Worm (Caenorhabditis elegans) whole organism, late embryonic: ENCODE results near the gene M01B2.13.

Experiments used
- C08G9.2 ChIP-seq: sonication (generic microtip); optimal IDR thresholded peaks from 2 replicates; lab custom pipeline; 2016; ENCODE audit warnings: mild to moderate bottlenecking, missing genetic modification characterization, moderate library complexity, missing compliant biosample characterization
- F13H6.1 ChIP-seq: sonication (generic microtip); optimal IDR thresholded peaks from 2 replicates; lab custom pipeline; 2016; ENCODE audit warnings: missing genetic modification characterization, missing compliant biosample characterization
- K02D7.2 ChIP-seq: sonication (generic microtip); optimal IDR thresholded peaks from 2 replicates; lab custom pipeline; 2017; ENCODE audit warnings: mild to moderate bottlenecking, missing genetic modification characterization, missing compliant biosample characterization
- Y22D7AL.16 ChIP-seq: sonication (generic microtip); optimal IDR thresholded peaks from 2 replicates; lab custom pipeline; 2016; ENCODE audit warnings: missing genetic modification characterization, missing compliant biosample characterization
- ahr-1 ChIP-seq: sonication (generic microtip); optimal IDR thresholded peaks from 2 replicates; lab custom pipeline; 2016; ENCODE audit warnings: missing genetic modification characterization, missing compliant biosample characterization
- ceh-19 ChIP-seq: fragments of 200-800 bp; sonication (Bioruptor generic); optimal IDR thresholded peaks from 2 replicates; lab custom pipeline; 2018; ENCODE audit warnings: mild to moderate bottlenecking, missing genetic modification characterization, missing compliant biosample characterization
- ceh-2 ChIP-seq: sonication (generic microtip); optimal IDR thresholded peaks from 2 replicates; lab custom pipeline; 2016; ENCODE audit warnings: missing genotype, missing genetic modification characterization, missing compliant biosample characterization
- ceh-22 ChIP-seq: sonication (generic microtip); optimal IDR thresholded peaks from 2 replicates; lab custom pipeline; 2017; ENCODE audit warnings: missing biosample characterization, missing genetic modification characterization
- ceh-34 ChIP-seq: sonication (generic microtip); optimal IDR thresholded peaks from 2 replicates; lab custom pipeline; 2016; ENCODE audit warnings: mild to moderate bottlenecking, missing genetic modification characterization, missing compliant biosample characterization
- ceh-6 ChIP-seq: fragments of 200-800 bp; sonication (Bioruptor generic); optimal IDR thresholded peaks from 2 replicates; lab custom pipeline; 2018; ENCODE audit warnings: mild to moderate bottlenecking, missing genetic modification characterization, missing compliant biosample characterization
- che-1 ChIP-seq: sonication (generic microtip); optimal IDR thresholded peaks from 2 replicates; lab custom pipeline; 2016; ENCODE audit warnings: mild to moderate bottlenecking, missing genetic modification characterization, missing compliant biosample characterization
- dmd-4 ChIP-seq: sonication (generic microtip); optimal IDR thresholded peaks from 2 replicates; lab custom pipeline; 2016; ENCODE audit warnings: borderline replicate concordance, missing genetic modification characterization, missing compliant biosample characterization
- dve-1 ChIP-seq: sonication (generic microtip); optimal IDR thresholded peaks from 2 replicates; lab custom pipeline; 2017; ENCODE audit warnings: antibody characterized with exemption, mild to moderate bottlenecking, missing genetic modification characterization, missing compliant biosample characterization
- elt-2 ChIP-seq: sonication (generic microtip); optimal IDR thresholded peaks from 2 replicates; lab custom pipeline; 2016; ENCODE audit warnings: missing genetic modification reagents, missing genetic modification characterization, missing compliant biosample characterization
- ets-4 ChIP-seq: sonication (generic microtip); optimal IDR thresholded peaks from 2 replicates; lab custom pipeline; 2016; ENCODE audit warnings: missing genetic modification characterization, missing compliant biosample characterization
- fax-1 ChIP-seq: sonication (generic microtip); optimal IDR thresholded peaks from 2 replicates; lab custom pipeline; 2016; ENCODE audit warnings: missing genotype, missing genetic modification characterization, missing compliant biosample characterization
- fkh-6 ChIP-seq: sonication (generic microtip); optimal IDR thresholded peaks from 2 replicates; lab custom pipeline; 2016; ENCODE audit warnings: missing genetic modification characterization, missing compliant biosample characterization
- hlh-13 ChIP-seq: fragments of 200-800 bp; sonication (Bioruptor generic); optimal IDR thresholded peaks from 2 replicates; lab custom pipeline; 2018; ENCODE audit warnings: mild to moderate bottlenecking, missing genetic modification characterization, missing compliant biosample characterization
- hlh-15 ChIP-seq: sonication (generic microtip); optimal IDR thresholded peaks from 2 replicates; lab custom pipeline; 2016; ENCODE audit warnings: missing genetic modification characterization, missing compliant biosample characterization
- hlh-30 ChIP-seq: sonication (generic microtip); optimal IDR thresholded peaks from 2 replicates; lab custom pipeline; 2017; ENCODE audit warnings: antibody characterized with exemption, missing genetic modification characterization, missing compliant biosample characterization; ENCODE audit not compliant: insufficient read depth
- hlh-6 ChIP-seq: sonication (generic microtip); optimal IDR thresholded peaks from 2 replicates; lab custom pipeline; 2016; ENCODE audit warnings: missing genotype, missing genetic modification characterization, missing compliant biosample characterization
- lim-6 ChIP-seq: sonication (generic microtip); optimal IDR thresholded peaks from 2 replicates; lab custom pipeline; 2016; ENCODE audit warnings: missing genetic modification characterization, missing compliant biosample characterization
- nfya-1 ChIP-seq: sonication (generic microtip); optimal IDR thresholded peaks from 2 replicates; lab custom pipeline; 2017; ENCODE audit warnings: missing genetic modification characterization, mild to moderate bottlenecking, missing compliant biosample characterization, antibody characterized with exemption, moderate library complexity
- nhr-11 ChIP-seq: fragments of 150-350 bp; optimal IDR thresholded peaks from 2 replicates; lab custom pipeline; 2014; ENCODE audit warnings: missing biosample characterization, missing genetic modification characterization
- nhr-232 ChIP-seq: sonication (generic microtip); optimal IDR thresholded peaks from 2 replicates; lab custom pipeline; 2016; ENCODE audit warnings: missing genetic modification characterization, missing compliant biosample characterization
- npax-4 ChIP-seq: sonication (generic microtip); optimal IDR thresholded peaks from 2 replicates; lab custom pipeline; 2016; ENCODE audit warnings: missing genetic modification characterization, missing compliant biosample characterization
- pat-9 ChIP-seq: fragments of 200-800 bp; sonication (Bioruptor generic); optimal IDR thresholded peaks from 2 replicates; lab custom pipeline; 2018; ENCODE audit warnings: mild to moderate bottlenecking, missing genetic modification characterization, moderate library complexity, missing compliant biosample characterization
- pha-2 ChIP-seq: sonication (generic microtip); optimal IDR thresholded peaks from 2 replicates; lab custom pipeline; 2017; ENCODE audit warnings: mild to moderate bottlenecking, missing genetic modification characterization, missing compliant biosample characterization
- pha-4 ChIP-seq: fragments of 150-350 bp; optimal IDR thresholded peaks from 2 replicates; lab custom pipeline; 2018; ENCODE audit warnings: missing biosample characterization, missing genetic modification reagents, missing genetic modification characterization
- pros-1 ChIP-seq: fragments of 150-350 bp; optimal IDR thresholded peaks from 2 replicates; lab custom pipeline; 2014; ENCODE audit warnings: missing biosample characterization, missing genetic modification reagents, missing genetic modification characterization
- ref-2 ChIP-seq: sonication (generic microtip); optimal IDR thresholded peaks from 2 replicates; lab custom pipeline; 2016; ENCODE audit warnings: missing genetic modification characterization, missing compliant biosample characterization
- sdc-2 ChIP-seq: sonication (generic microtip); optimal IDR thresholded peaks from 2 replicates; lab custom pipeline; 2016; ENCODE audit warnings: missing genotype, missing genetic modification characterization, missing compliant biosample characterization
- sox-2 ChIP-seq: fragments of 200-800 bp; sonication (Bioruptor generic); IDR thresholded peaks from 2 replicates; pipeline ENCODE4 v1.3.6; 2022; ENCODE audit warnings: missing genetic modification reagents, missing genetic modification characterization, missing compliant biosample characterization
- tbx-7 ChIP-seq: sonication (generic microtip); optimal IDR thresholded peaks from 2 replicates; lab custom pipeline; 2016; ENCODE audit warnings: missing genotype, missing genetic modification characterization, missing compliant biosample characterization
- unc-42 ChIP-seq: sonication (generic microtip); optimal IDR thresholded peaks from 2 replicates; lab custom pipeline; 2016; ENCODE audit warnings: missing genotype, missing genetic modification characterization, missing compliant biosample characterization
- unc-55 ChIP-seq: sonication (generic microtip); optimal IDR thresholded peaks from 2 replicates; lab custom pipeline; 2017; ENCODE audit warnings: missing biosample characterization, missing genetic modification reagents, missing genetic modification characterization
- unc-86 ChIP-seq: sonication (generic microtip); optimal IDR thresholded peaks from 2 replicates; lab custom pipeline; 2016; ENCODE audit warnings: missing genetic modification characterization, missing compliant biosample characterization
- zip-5 ChIP-seq: sonication (generic microtip); optimal IDR thresholded peaks from 2 replicates; lab custom pipeline; 2016; ENCODE audit warnings: missing genetic modification characterization, missing compliant biosample characterization
- ztf-16 ChIP-seq: sonication (generic microtip); optimal IDR thresholded peaks from 2 replicates; lab custom pipeline; 2017; ENCODE audit warnings: missing genetic modification characterization, missing compliant biosample characterization

M01B2.13 gene

DNA sequence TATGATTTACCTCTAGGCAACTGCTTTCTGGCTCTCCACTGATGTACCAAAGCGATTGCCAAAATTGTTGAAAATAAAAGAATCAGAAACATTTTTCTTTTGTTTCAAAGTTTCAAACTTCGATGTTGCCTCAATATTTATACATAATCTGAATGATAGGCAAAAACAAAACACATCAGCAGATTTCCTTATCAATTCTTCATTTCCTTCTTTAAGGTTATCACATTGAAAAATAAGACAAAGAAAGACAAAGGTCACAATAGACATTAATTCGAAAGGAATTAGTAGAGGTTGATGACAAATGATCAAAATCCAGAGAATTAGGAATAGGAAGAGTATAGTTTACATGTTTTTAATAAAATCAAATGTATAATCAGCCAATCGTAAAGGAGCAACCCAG, 25.3 kb upstream of the M01B2.13 start, which contains the start of gene cyp-34A2:
TSS of gene cyp-34A2 (minus strand) at position 101 of the 400 bp plus-strand sequence.
- no peak for TF ChIP-seq pros-1 (tag; lab: Kevin White, UChicago)
- TF ChIP-seq, all 69 proteins: peak for 0

DNA sequence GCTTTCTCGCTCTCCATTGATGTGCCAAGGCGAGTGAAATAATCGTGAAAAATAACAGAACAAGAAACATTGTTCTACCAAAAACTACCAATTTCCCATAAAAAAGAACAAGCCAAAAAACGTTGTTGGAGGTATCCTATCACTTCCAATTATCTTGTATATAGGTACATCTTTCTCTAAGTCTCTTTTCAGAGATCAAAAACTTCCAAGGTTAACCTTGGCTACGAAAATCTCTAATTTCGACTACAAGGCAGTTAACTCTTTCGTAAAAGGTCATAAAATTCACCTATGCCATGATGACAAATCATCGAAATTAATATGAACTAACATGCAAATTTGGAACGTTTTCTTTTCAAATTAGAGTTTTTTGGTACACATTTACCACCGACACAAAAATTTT, 22.1 kb upstream of the M01B2.13 start, which contains the start of gene cyp-34A1:
TSS of gene cyp-34A1 (minus strand) at position 101 of the 400 bp plus-strand sequence.
- TF ChIP-seq unc-55 (GFP tag; lab: Kevin White, UChicago), result no peak
- no peak for TF ChIP-seq pha-2 (tag; lab: Kevin White, UChicago)
- TF ChIP-seq ahr-1 (tag; lab: Kevin White, UChicago), result no peak
- no peak for TF ChIP-seq F13H6.1 (tag; lab: Kevin White, UChicago)
- no peak for TF ChIP-seq K02D7.2 (tag; lab: Kevin White, UChicago)

DNA sequence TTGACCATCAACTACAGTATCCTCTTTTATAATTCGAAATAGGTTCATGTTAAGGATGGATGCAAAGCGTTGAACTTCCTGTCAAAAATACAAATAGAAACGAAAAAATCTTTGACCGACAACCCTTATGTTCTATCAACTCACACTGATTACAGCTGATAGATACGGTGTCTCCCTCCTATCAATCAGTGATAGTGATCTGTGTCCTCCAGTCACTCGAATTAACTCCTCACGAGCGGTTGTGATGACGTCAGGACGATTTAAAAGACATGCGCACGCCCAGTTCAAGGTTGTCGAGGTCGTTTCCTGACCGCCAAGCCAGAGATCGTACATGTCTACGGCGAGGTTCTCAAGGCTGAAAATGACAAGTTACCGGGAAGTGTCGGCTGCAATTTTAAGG, 20.3 kb upstream of the M01B2.13 start:
- TF ChIP-seq elt-2 (tag; lab: Kevin White, UChicago) (peak; percentile 57), dve-1 (tag; lab: Kevin White, UChicago) (no peak), C08G9.2 (no peak), ztf-16 (tag; lab: Kevin White, UChicago) (no peak), nhr-232 (tag; lab: Kevin White, UChicago) (no peak)

DNA sequence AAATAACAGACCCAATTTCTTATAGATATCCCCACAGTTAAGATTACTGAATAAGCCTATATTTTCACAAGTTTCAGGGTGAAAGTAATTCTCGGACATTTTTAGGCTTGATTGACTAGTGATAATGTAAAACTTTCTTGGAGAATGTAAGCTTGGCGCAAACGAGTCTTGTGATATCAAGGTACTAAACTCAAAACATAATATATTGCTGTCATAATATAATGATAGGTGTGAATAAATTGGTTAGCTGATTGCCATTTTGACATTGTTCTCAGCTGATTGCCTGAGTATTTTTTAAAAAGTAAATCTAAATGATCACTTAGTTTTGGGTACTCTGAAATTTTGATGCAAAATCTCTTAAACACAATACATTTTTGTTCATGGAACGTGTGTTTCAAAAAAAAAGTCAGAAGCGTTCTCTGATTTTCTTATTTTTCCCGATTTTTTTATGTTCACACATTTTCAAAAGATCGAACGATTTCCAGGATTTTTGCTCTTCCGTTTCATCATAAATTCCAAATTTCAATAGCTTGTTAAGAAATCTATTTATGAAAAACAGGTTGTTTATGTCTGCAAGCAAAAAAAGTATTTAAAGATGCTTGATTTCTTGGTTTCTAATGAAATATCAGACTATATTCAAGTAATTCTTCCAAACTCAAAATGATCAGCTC, 15.7 kb upstream of the M01B2.13 start, which contains the start of the genes srw-19 and srx-51:
TSS of gene srw-19 (minus strand) at position 101 of the 671 bp plus-strand sequence.
TSS of gene srx-51 (plus strand) at position 621 of the 671 bp plus-strand sequence.
- TF ChIP-seq nhr-11 (tag; lab: Kevin White, UChicago) (no peak), lim-6 (tag; lab: Kevin White, UChicago) (no peak), ceh-34 (tag; lab: Kevin White, UChicago) (no peak), unc-42 (tag; lab: Kevin White, UChicago) (no peak), sox-2 (GFP tag; lab: Robert Waterston, UW) (no peak), hlh-6 (no peak), elt-2 (tag; lab: Kevin White, UChicago) (no peak), unc-55 (GFP tag; lab: Kevin White, UChicago) (no peak), pha-4 (tag; lab: Kevin White, UChicago) (no peak), pat-9 (tag; lab: Kevin White, UChicago) (no peak), unc-86 (tag; lab: Kevin White, UChicago) (no peak), ceh-2 (tag; lab: Kevin White, UChicago) (no peak), dmd-4 (tag; lab: Kevin White, UChicago) (no peak), fax-1 (tag; lab: Kevin White, UChicago) (no peak), Y22D7AL.16 (tag; lab: Kevin White, UChicago) (no peak), K02D7.2 (tag; lab: Kevin White, UChicago) (no peak)

DNA sequence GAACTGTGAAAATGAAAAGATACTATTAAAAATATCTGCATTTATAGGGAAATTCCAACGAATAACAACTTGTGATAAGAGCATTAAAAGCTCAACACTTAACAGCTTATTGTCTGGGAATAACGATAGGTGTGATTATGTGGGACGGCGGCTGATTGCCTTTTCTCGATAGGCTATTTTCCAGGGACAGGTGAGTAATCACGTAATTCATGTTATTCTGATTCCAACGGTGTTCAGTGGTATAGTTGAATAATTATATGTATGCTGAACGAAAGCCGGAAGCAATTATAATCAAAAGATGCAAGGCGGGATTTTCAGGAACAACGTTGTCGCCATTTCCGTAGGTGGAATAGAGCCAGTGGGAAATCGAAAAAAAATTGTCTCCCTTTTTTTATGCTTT, 11.2 kb upstream of the M01B2.13 start, which contains the start of gene srw-17:
TSS of gene srw-17 (minus strand) at position 101 of the 400 bp plus-strand sequence.
- TF ChIP-seq zip-5 (tag; lab: Kevin White, UChicago) (no peak), ceh-19 (GFP tag; lab: Kevin White, UChicago) (no peak), ahr-1 (tag; lab: Kevin White, UChicago) (no peak), che-1 (tag; lab: Kevin White, UChicago) (no peak), nfya-1 (no peak), fkh-6 (tag; lab: Kevin White, UChicago) (no peak), npax-4 (no peak)

DNA sequence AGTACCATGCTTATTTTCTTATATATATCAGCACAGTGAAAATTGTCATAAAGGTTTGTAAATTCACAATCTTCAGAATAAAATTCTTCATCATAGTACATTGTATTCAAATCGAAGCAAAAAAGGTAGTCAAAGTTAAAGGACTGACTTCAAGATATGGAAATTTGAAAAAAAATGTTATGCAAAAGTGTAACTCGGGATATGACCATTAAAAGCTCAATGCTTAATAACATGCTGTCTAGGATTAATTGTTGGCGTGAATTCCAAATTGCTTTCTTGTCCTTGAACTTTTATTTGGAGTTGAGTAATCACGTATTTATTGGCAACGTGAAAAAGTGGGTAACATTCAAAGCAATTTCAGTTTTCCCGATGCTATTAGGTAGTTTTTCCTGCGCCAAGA, 9.0 kb upstream of the M01B2.13 start, which contains the start of gene srw-16:
TSS of gene srw-16 (minus strand) at position 101 of the 400 bp plus-strand sequence.
- TF ChIP-seq C08G9.2 (no peak), hlh-13 (no peak), unc-42 (tag; lab: Kevin White, UChicago) (no peak), ceh-6 (no peak), tbx-7 (tag; lab: Kevin White, UChicago) (no peak), ahr-1 (tag; lab: Kevin White, UChicago) (no peak), sdc-2 (tag; lab: Kevin White, UChicago) (no peak), pat-9 (tag; lab: Kevin White, UChicago) (no peak), ceh-34 (tag; lab: Kevin White, UChicago) (no peak), hlh-15 (tag; lab: Kevin White, UChicago) (no peak), ets-4 (no peak), hlh-30 (tag; lab: Kevin White, UChicago) (no peak), ref-2 (tag; lab: Kevin White, UChicago) (no peak), dve-1 (tag; lab: Kevin White, UChicago) (no peak), pha-4 (tag; lab: Kevin White, UChicago) (no peak), ceh-22 (tag; lab: Kevin White, UChicago) (no peak)
